Fruit fly (Drosophila melanogaster): ENCODE data around the gene AdamTS-A.

DNA sequence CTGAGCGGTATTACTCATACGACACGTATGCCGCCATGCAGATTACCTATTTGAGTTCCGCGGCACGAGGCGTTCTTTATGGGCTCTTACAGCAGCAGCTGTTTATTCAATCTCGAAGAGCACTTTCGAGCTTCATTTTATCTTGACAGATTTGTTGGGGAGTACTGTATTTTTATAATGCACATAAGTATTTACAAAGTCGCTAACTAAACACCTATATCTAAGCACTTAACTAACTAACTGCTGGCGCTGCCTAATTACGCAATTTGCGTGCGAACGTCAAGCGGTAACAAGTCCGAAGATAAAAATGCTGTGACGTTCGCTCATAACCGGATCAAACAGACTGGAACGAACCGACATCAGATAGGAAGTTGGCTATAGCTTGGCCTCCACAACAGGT is 73.3 kb downstream of the AdamTS-A start:
- no peak for TF ChIP-seq CG15710 (tag; optimal IDR thresholded peaks at IDR 0.05)
- no peak for TF ChIP-seq CG9948 (tag; optimal IDR thresholded peaks at IDR 0.05)
- TF ChIP-seq Pif1A (GFP tag; optimal IDR thresholded peaks at IDR 0.05): no peak
- TF ChIP-seq CG10348 (GFP tag; IDR thresholded peaks at IDR 0.05): no peak
- no peak for TF ChIP-seq CG8301 (tag; optimal IDR thresholded peaks at IDR 0.05)
- TF ChIP-seq CG14655 (GFP tag; optimal IDR thresholded peaks at IDR 0.05): no peak
- TF ChIP-seq gl (tag; optimal IDR thresholded peaks at IDR 0.05): no peak
- no peak for TF ChIP-seq D1 (tag; optimal IDR thresholded peaks at IDR 0.05)
- TF ChIP-seq CG34367 (tag; optimal IDR thresholded peaks at IDR 0.05): no peak
- TF ChIP-seq CG12605 (GFP tag; IDR thresholded peaks at IDR 0.05): no peak
- no peak for TF ChIP-seq CG17806 (tag; optimal IDR thresholded peaks at IDR 0.05)
- no peak for TF ChIP-seq EcR (GFP tag; optimal IDR thresholded peaks at IDR 0.05)
- TF ChIP-seq Ets98B (GFP tag; IDR thresholded peaks at IDR 0.05): no peak
